Fruit fly (Drosophila melanogaster): ENCODE results near the gene CG14285.
A peak's percentile ranks its signal among the peaks of the same experiment; 100 is the strongest.

Gene CG14285

DNA sequence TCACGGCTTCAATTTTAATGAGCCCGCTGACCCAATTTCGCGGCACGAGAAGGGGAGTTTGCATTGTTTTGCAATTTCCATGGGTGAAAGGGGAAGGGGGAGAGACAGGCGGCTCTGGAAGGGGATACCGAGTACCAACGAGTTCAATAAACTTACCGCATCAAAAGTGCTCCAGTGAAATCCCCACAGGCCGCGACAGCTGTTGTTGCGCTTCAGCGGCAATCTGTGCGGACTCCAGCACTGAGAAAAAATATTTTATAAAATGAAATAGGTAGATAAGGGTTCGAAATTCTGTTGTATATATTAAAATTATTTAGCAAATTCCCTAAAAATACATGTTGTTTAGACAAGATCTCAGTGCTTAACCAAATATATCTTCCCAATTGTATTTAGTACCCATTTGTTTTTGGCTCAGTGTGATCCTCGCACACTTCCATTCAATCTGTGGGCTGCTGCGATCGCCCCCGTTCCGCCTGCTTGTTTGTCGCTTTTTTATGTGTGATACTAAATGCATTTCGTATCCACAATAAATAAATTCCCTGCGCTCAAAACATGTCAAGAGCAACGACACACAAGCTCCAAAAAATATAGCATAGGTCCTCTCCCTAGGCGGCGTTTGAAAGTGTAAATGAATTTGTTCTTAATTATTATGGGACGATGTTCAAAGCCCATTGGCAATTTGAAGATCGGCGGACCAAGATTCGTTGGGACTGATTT is 29.2 kb upstream of the CG14285 start:
- TF ChIP-seq Optix (GFP tag; IDR thresholded peaks at IDR 0.05), result peak; percentile 69; the same call in 2 of the 3 replicates
- TF ChIP-seq crc (GFP tag; optimal IDR thresholded peaks at IDR 0.05), result peak; percentile 35
- TF ChIP-seq unc-4 (GFP tag; IDR thresholded peaks at IDR 0.05; ENCODE audit: partially characterized antibody), result no peak
- TF ChIP-seq salm (tag; optimal IDR thresholded peaks at IDR 0.05), result peak; percentile 48
- TF ChIP-seq BtbVII (GFP tag; optimal IDR thresholded peaks at IDR 0.05), result peak; percentile 62
- TF ChIP-seq stc (GFP tag; IDR thresholded peaks at IDR 0.05), result peak; percentile 85
- peak; percentile 62; the same call in 2 of the 3 replicates for TF ChIP-seq CG11695 (GFP tag; IDR thresholded peaks at IDR 0.05)
- no peak for TF ChIP-seq CG13624 (GFP tag; optimal IDR thresholded peaks at IDR 0.05)
- TF ChIP-seq Sry-β (GFP tag; optimal IDR thresholded peaks at IDR 0.05), result peak; percentile 12
- TF ChIP-seq H2.0 (GFP tag; IDR thresholded peaks at IDR 0.05), result peak; percentile 72
- peak; percentile 69 for TF ChIP-seq CG7556 (GFP tag; optimal IDR thresholded peaks at IDR 0.05)
- TF ChIP-seq nom (GFP tag; optimal IDR thresholded peaks at IDR 0.05), result peak; percentile 75
- peak; percentile 22 for TF ChIP-seq caup (GFP tag; optimal IDR thresholded peaks at IDR 0.05; ENCODE audit: severe bottlenecking)
- peak; percentile 49 for TF ChIP-seq slbo (GFP tag; IDR thresholded peaks at IDR 0.05)
- peak; percentile 44; the same call in 1 of the 3 replicates for TF ChIP-seq CG7357 (GFP tag; IDR thresholded peaks at IDR 0.05)
- TF ChIP-seq CG30403 (GFP tag; optimal IDR thresholded peaks at IDR 0.05), result peak; percentile 76
- TF ChIP-seq CG17568 (GFP tag; optimal IDR thresholded peaks at IDR 0.05), result peak; percentile 27
- peak; percentile 28 for TF ChIP-seq Side (GFP tag; optimal IDR thresholded peaks at IDR 0.05)
- TF ChIP-seq pnt (GFP tag; optimal IDR thresholded peaks at IDR 0.05), result no peak
- TF ChIP-seq CG12219 (GFP tag; optimal IDR thresholded peaks at IDR 0.05), result peak; percentile 69
- TF ChIP-seq ewg (GFP tag; optimal IDR thresholded peaks at IDR 0.05), result peak; percentile 77
- TF ChIP-seq dati (GFP tag; IDR thresholded peaks at IDR 0.05), result 0 out of 2 replicates have a peak, but pooled peaks have one; percentile 59
- TF ChIP-seq CG15601 (tag; optimal IDR thresholded peaks at IDR 0.05), result peak; percentile 73
- peak; percentile 61 for TF ChIP-seq Fer3 (tag; optimal IDR thresholded peaks at IDR 0.05)
- peak; percentile 75 for TF ChIP-seq pum (GFP tag; optimal IDR thresholded peaks at IDR 0.05)
- TF ChIP-seq CG7271 (tag; optimal IDR thresholded peaks at IDR 0.05), result peak; percentile 12
- TF ChIP-seq da (GFP tag; optimal IDR thresholded peaks at IDR 0.05), result peak; percentile 45
- no peak for TF ChIP-seq inv (GFP tag; IDR thresholded peaks at IDR 0.05; ENCODE audit: partially characterized antibody)
- TF ChIP-seq br (optimal IDR thresholded peaks at IDR 0.05), result no peak
- peak; percentile 61 for TF ChIP-seq CG1233 (GFP tag; optimal IDR thresholded peaks at IDR 0.05)
- TF ChIP-seq zfh2 (GFP tag; optimal IDR thresholded peaks at IDR 0.05), result no peak
- no peak for TF ChIP-seq MESR4 (GFP tag; optimal IDR thresholded peaks at IDR 0.05)
- peak; percentile 44 to 52 for TF ChIP-seq Pdp1 (GFP tag; optimal IDR thresholded peaks at IDR 0.05)
- no peak for TF ChIP-seq Doc2 (GFP tag; IDR thresholded peaks at IDR 0.05)
- peak; percentile 34 for TF ChIP-seq CG4282 (GFP tag; optimal IDR thresholded peaks at IDR 0.05)
- TF ChIP-seq Spps (tag; optimal IDR thresholded peaks at IDR 0.05), result peak; percentile 77
- peak; percentile 70 for TF ChIP-seq odd (GFP tag; optimal IDR thresholded peaks at IDR 0.05)
- peak; percentile 55 for TF ChIP-seq CG10654 (GFP tag; optimal IDR thresholded peaks at IDR 0.05)
- TF ChIP-seq Atf-2 (GFP tag; optimal IDR thresholded peaks at IDR 0.05), result peak; percentile 56
- TF ChIP-seq cad (GFP tag; optimal IDR thresholded peaks at IDR 0.05), result no peak
- 0 out of 3 replicates have a peak, but pooled peaks have one; percentile 13 for TF ChIP-seq CG6175 (GFP tag; IDR thresholded peaks at IDR 0.05)
- TF ChIP-seq CG12299 (tag; optimal IDR thresholded peaks at IDR 0.05), result peak; percentile 30
- peak; percentile 81 for TF ChIP-seq dimm (GFP tag; IDR thresholded peaks at IDR 0.05)
- TF ChIP-seq CG7745 (tag; optimal IDR thresholded peaks at IDR 0.05), result no peak
- peak; percentile 83 for TF ChIP-seq CG8924 (tag; optimal IDR thresholded peaks at IDR 0.05)
- TF ChIP-seq corto (GFP tag; optimal IDR thresholded peaks at IDR 0.05), result peak; percentile 2
- peak; percentile 87 for TF ChIP-seq fd96Cb (tag; optimal IDR thresholded peaks at IDR 0.05)
- peak; percentile 60 for TF ChIP-seq CG4854 (GFP tag; optimal IDR thresholded peaks at IDR 0.05)
- TF ChIP-seq CG12155 (GFP tag; optimal IDR thresholded peaks at IDR 0.05), result peak; percentile 33

Measured in whole organism, embryonic.